Fruit fly (Drosophila melanogaster) whole organism, embryonic: Measurements from ENCODE around the gene Ugt36F1.

Experiments
- Abd-B ChIP-seq: fragments of 200-800 bp; sonication (Bioruptor generic); optimal IDR thresholded peaks from 2 replicates; lab custom pipeline; 2018; ENCODE audit warnings: missing biosample characterization, mild to moderate bottlenecking, missing genetic modification characterization, moderate library complexity
- Aef1 ChIP-seq: fragments of 200-800 bp; sonication (Bioruptor generic); IDR thresholded peaks from 3 replicates; pipeline ENCODE4 v1.3.6; 2022; ENCODE audit warnings: missing biosample characterization, missing genetic modification characterization
- CG10565 ChIP-seq: fragments of 200-800 bp; sonication (Bioruptor generic); optimal IDR thresholded peaks from 3 replicates; lab custom pipeline; 2016; ENCODE audit warnings: missing biosample characterization, mild to moderate bottlenecking, missing genetic modification characterization
- CG12155 ChIP-seq: fragments of 200-800 bp; sonication (Bioruptor generic); optimal IDR thresholded peaks from 3 replicates; lab custom pipeline; 2016; ENCODE audit warnings: missing biosample characterization, missing genetic modification characterization
- CG13624 ChIP-seq: fragments of 200-800 bp; sonication (Bioruptor generic); optimal IDR thresholded peaks from 2 replicates; lab custom pipeline; 2016; ENCODE audit warnings: missing biosample characterization, missing genetic modification characterization
- CG13775 ChIP-seq: fragments of 200-800 bp; sonication (Bioruptor generic); optimal IDR thresholded peaks from 3 replicates; lab custom pipeline; 2017; ENCODE audit warnings: missing biosample characterization, mild to moderate bottlenecking, missing genetic modification characterization
- CG15601 ChIP-seq: fragments of 200-800 bp; sonication (Bioruptor generic); optimal IDR thresholded peaks from 3 replicates; lab custom pipeline; 2019; ENCODE audit warnings: missing biosample characterization, mild to moderate bottlenecking, missing genetic modification characterization, moderate library complexity
- CG16815 ChIP-seq: fragments of 200-800 bp; sonication (Bioruptor generic); optimal IDR thresholded peaks from 3 replicates; lab custom pipeline; 2017; ENCODE audit warnings: missing biosample characterization, mild to moderate bottlenecking, missing genetic modification characterization
- CG18619 ChIP-seq: fragments of 200-800 bp; sonication (Bioruptor generic); optimal IDR thresholded peaks from 3 replicates; lab custom pipeline; 2017; ENCODE audit warnings: missing biosample characterization, mild to moderate bottlenecking, missing genetic modification characterization
- CG3281 ChIP-seq: fragments of 200-800 bp; sonication (Bioruptor generic); optimal IDR thresholded peaks from 3 replicates; lab custom pipeline; 2017; ENCODE audit warnings: missing biosample characterization, mild to moderate bottlenecking, missing genetic modification characterization
- CG34224 ChIP-seq: fragments of 200-800 bp; sonication (Bioruptor generic); IDR thresholded peaks from 3 replicates; pipeline ENCODE4 v1.3.6; 2022; ENCODE audit warnings: missing biosample characterization, missing genetic modification characterization; ENCODE audit not compliant: partially characterized antibody
- CG34376 ChIP-seq: fragments of 200-800 bp; sonication (Bioruptor generic); optimal IDR thresholded peaks from 2 replicates; lab custom pipeline; 2018; ENCODE audit warnings: missing biosample characterization, mild to moderate bottlenecking, missing genetic modification characterization
- CG4424 ChIP-seq: fragments of 200-800 bp; sonication (Bioruptor generic); optimal IDR thresholded peaks from 3 replicates; lab custom pipeline; 2016; ENCODE audit warnings: missing biosample characterization, missing genetic modification characterization
- CG4617 ChIP-seq: fragments of 200-800 bp; sonication (Bioruptor generic); optimal IDR thresholded peaks from 3 replicates; lab custom pipeline; 2016; ENCODE audit warnings: missing biosample characterization, missing genetic modification characterization, borderline replicate concordance
- CG5180 ChIP-seq: fragments of 200-800 bp; sonication (Bioruptor generic); optimal IDR thresholded peaks from 3 replicates; lab custom pipeline; 2017; ENCODE audit warnings: missing biosample characterization, missing genetic modification characterization, mild to moderate bottlenecking, moderate library complexity, missing genetic modification reagents
- CG6791 ChIP-seq: fragments of 200-800 bp; sonication (Bioruptor generic); IDR thresholded peaks from 3 replicates; pipeline ENCODE4 v1.3.6; 2022; ENCODE audit warnings: missing biosample characterization, missing genetic modification characterization; ENCODE audit not compliant: partially characterized antibody
- CG7963 ChIP-seq: fragments of 200-800 bp; sonication (Bioruptor generic); IDR thresholded peaks from 3 replicates; pipeline ENCODE4 v1.3.6; 2022; ENCODE audit warnings: missing biosample characterization, missing genetic modification characterization; ENCODE audit not compliant: partially characterized antibody
- CG7987 ChIP-seq: fragments of 200-800 bp; sonication (Bioruptor generic); optimal IDR thresholded peaks from 2 replicates; lab custom pipeline; 2018; ENCODE audit warnings: missing biosample characterization, mild to moderate bottlenecking, missing genetic modification characterization, moderate library complexity
- CHES-1-like ChIP-seq: fragments of 200-800 bp; sonication (Bioruptor generic); optimal IDR thresholded peaks from 2 replicates; lab custom pipeline; 2016; ENCODE audit warnings: missing biosample characterization, missing genetic modification characterization
- CTCF ChIP-seq: fragments of 200-800 bp; sonication (Bioruptor generic); optimal IDR thresholded peaks from 2 replicates; lab custom pipeline; 2017; ENCODE audit warnings: missing biosample characterization, mild to moderate bottlenecking, missing genetic modification characterization, moderate library complexity
- Dbx ChIP-seq: fragments of 200-800 bp; sonication (Bioruptor generic); IDR thresholded peaks from 3 replicates; pipeline ENCODE4 v1.3.6; 2022; ENCODE audit warnings: missing biosample characterization, missing genetic modification characterization
- Dip2 ChIP-seq: fragments of 200-800 bp; sonication (Bioruptor generic); IDR thresholded peaks from 2 replicates; pipeline ENCODE4 v1.3.6; 2022; ENCODE audit warnings: missing biosample characterization, missing genetic modification characterization
- Dref ChIP-seq: fragments of 200-800 bp; sonication (Bioruptor generic); IDR thresholded peaks from 2 replicates; pipeline ENCODE4 v1.3.6; 2022; ENCODE audit warnings: missing biosample characterization, missing genetic modification characterization
- Drgx ChIP-seq: fragments of 200-800 bp; sonication (Bioruptor generic); IDR thresholded peaks from 2 replicates; pipeline ENCODE4 v1.3.6; 2022; ENCODE audit warnings: missing biosample characterization, missing genetic modification characterization
- Ets65A ChIP-seq: fragments of 200-800 bp; sonication (Bioruptor generic); peaks from one replicate; lab custom pipeline; 2016; ENCODE audit warnings: missing biosample characterization, missing genetic modification characterization
- H2.0 ChIP-seq: fragments of 200-800 bp; sonication (Bioruptor generic); IDR thresholded peaks from 2 replicates; pipeline ENCODE4 v1.3.6; 2022; ENCODE audit warnings: missing biosample characterization, missing genetic modification characterization
- Hand ChIP-seq: fragments of 200-800 bp; sonication (Bioruptor generic); optimal IDR thresholded peaks from 2 replicates; lab custom pipeline; 2017; ENCODE audit warnings: mild to moderate bottlenecking, missing biosample characterization, missing genetic modification reagents, missing genetic modification characterization
- MBD-R2 ChIP-seq: fragments of 200-800 bp; sonication (Bioruptor generic); IDR thresholded peaks from 2 replicates; pipeline ENCODE4 v1.3.6; 2022; ENCODE audit warnings: missing biosample characterization, missing genetic modification characterization
- Mad ChIP-seq: fragments of 200-800 bp; sonication (Bioruptor generic); optimal IDR thresholded peaks from 2 replicates; lab custom pipeline; 2016; ENCODE audit warnings: missing biosample characterization, missing genetic modification characterization
- PHDP ChIP-seq: fragments of 200-800 bp; sonication (Bioruptor generic); optimal IDR thresholded peaks from 3 replicates; lab custom pipeline; 2018; ENCODE audit warnings: missing biosample characterization, mild to moderate bottlenecking, missing genetic modification characterization, moderate library complexity
- Sox102F ChIP-seq: fragments of 200-800 bp; sonication (Bioruptor generic); optimal IDR thresholded peaks from 2 replicates; lab custom pipeline; 2018; ENCODE audit warnings: missing biosample characterization, mild to moderate bottlenecking, missing genetic modification characterization, moderate library complexity
- Xbp1 ChIP-seq: fragments of 200-800 bp; sonication (Bioruptor generic); optimal IDR thresholded peaks from 3 replicates; lab custom pipeline; 2016; ENCODE audit warnings: missing biosample characterization, mild to moderate bottlenecking, missing genetic modification characterization
- amos ChIP-seq: fragments of 200-800 bp; sonication (Bioruptor generic); IDR thresholded peaks from 2 replicates; pipeline ENCODE4 v1.3.6; 2022; ENCODE audit warnings: missing biosample characterization, missing genetic modification characterization; ENCODE audit not compliant: partially characterized antibody
- btn ChIP-seq: fragments of 200-800 bp; sonication (Bioruptor generic); optimal IDR thresholded peaks from 2 replicates; lab custom pipeline; 2016; ENCODE audit warnings: missing biosample characterization, missing genetic modification characterization
- cas ChIP-seq: fragments of 200-800 bp; sonication (Bioruptor generic); IDR thresholded peaks from 2 replicates; pipeline ENCODE4 v1.3.6; 2022; ENCODE audit warnings: missing biosample characterization, missing genetic modification characterization
- en ChIP-seq: fragments of 200-800 bp; sonication (Bioruptor generic); optimal IDR thresholded peaks from 2 replicates; lab custom pipeline; 2016; ENCODE audit warnings: missing biosample characterization, missing genetic modification characterization
- fd96Cb ChIP-seq: fragments of 200-800 bp; sonication (Bioruptor generic); optimal IDR thresholded peaks from 2 replicates; lab custom pipeline; 2018; ENCODE audit warnings: missing biosample characterization, mild to moderate bottlenecking, missing genetic modification characterization, moderate library complexity
- fru ChIP-seq: fragments of >200 bp; optimal IDR thresholded peaks from 2 replicates; lab custom pipeline; 2017
- ind ChIP-seq: fragments of 200-800 bp; sonication (Bioruptor generic); optimal IDR thresholded peaks from 3 replicates; lab custom pipeline; 2016; ENCODE audit warnings: missing biosample characterization, missing genetic modification characterization
- kah ChIP-seq: fragments of 200-800 bp; sonication (Bioruptor generic); optimal IDR thresholded peaks from 2 replicates; lab custom pipeline; 2018; ENCODE audit warnings: missing biosample characterization, mild to moderate bottlenecking, missing genetic modification characterization
- luna ChIP-seq: fragments of 200-800 bp; sonication (Bioruptor generic); optimal IDR thresholded peaks from 2 replicates; lab custom pipeline; 2016; ENCODE audit warnings: missing biosample characterization, missing genetic modification characterization
- mirr ChIP-seq: fragments of 200-800 bp; sonication (Bioruptor generic); optimal IDR thresholded peaks from 3 replicates; lab custom pipeline; 2018; ENCODE audit warnings: missing biosample characterization, mild to moderate bottlenecking, missing genetic modification characterization
- nerfin-2 ChIP-seq: fragments of 200-800 bp; sonication (Bioruptor generic); IDR thresholded peaks from 2 replicates; pipeline ENCODE4 v1.3.6; 2022; ENCODE audit warnings: missing biosample characterization, missing genetic modification characterization; ENCODE audit not compliant: partially characterized antibody
- nom ChIP-seq: fragments of 200-800 bp; sonication (Bioruptor generic); optimal IDR thresholded peaks from 2 replicates; lab custom pipeline; 2017; ENCODE audit warnings: missing biosample characterization, missing genetic modification characterization, mild to moderate bottlenecking, moderate library complexity, missing genetic modification reagents
- otp ChIP-seq: fragments of 200-800 bp; sonication (Bioruptor generic); IDR thresholded peaks from 3 replicates; pipeline ENCODE4, ENCODE4 v1.3.6; 2022; ENCODE audit warnings: missing biosample characterization, missing genetic modification characterization
- rib ChIP-seq: fragments of 200-800 bp; sonication (Bioruptor generic); IDR thresholded peaks from 2 replicates; pipeline ENCODE4 v1.3.6; 2022; ENCODE audit warnings: missing biosample characterization, missing genetic modification characterization
- ro ChIP-seq: fragments of 200-800 bp; sonication (Bioruptor generic); IDR thresholded peaks from 2 replicates; pipeline ENCODE4 v1.3.6; 2022; ENCODE audit warnings: missing biosample characterization, missing genetic modification characterization
- sisA ChIP-seq: fragments of 200-800 bp; sonication (Bioruptor generic); IDR thresholded peaks from 2 replicates; pipeline ENCODE4 v1.3.6; 2022; ENCODE audit warnings: missing biosample characterization, missing genetic modification characterization
- tna ChIP-seq: fragments of 200-800 bp; sonication (Bioruptor generic); IDR thresholded peaks from 2 replicates; pipeline ENCODE4 v1.3.6; 2022; ENCODE audit warnings: missing biosample characterization, missing genetic modification characterization; ENCODE audit not compliant: partially characterized antibody
- toy ChIP-seq: fragments of 200-800 bp; sonication (Bioruptor generic); IDR thresholded peaks from 2 replicates; pipeline ENCODE4 v1.3.6; 2022; ENCODE audit warnings: missing biosample characterization, missing genetic modification characterization
- twi ChIP-seq: fragments of 200-800 bp; optimal IDR thresholded peaks from 2 replicates; lab custom pipeline; 2019; ENCODE audit warnings: missing biosample characterization, mild to moderate bottlenecking, missing genetic modification characterization, moderate library complexity
- wor ChIP-seq: fragments of 200-800 bp; sonication (Bioruptor generic); IDR thresholded peaks from 2 replicates; pipeline ENCODE4 v1.3.6; 2022; ENCODE audit warnings: missing biosample characterization, missing genetic modification characterization

Gene Ugt36F1

DNA sequence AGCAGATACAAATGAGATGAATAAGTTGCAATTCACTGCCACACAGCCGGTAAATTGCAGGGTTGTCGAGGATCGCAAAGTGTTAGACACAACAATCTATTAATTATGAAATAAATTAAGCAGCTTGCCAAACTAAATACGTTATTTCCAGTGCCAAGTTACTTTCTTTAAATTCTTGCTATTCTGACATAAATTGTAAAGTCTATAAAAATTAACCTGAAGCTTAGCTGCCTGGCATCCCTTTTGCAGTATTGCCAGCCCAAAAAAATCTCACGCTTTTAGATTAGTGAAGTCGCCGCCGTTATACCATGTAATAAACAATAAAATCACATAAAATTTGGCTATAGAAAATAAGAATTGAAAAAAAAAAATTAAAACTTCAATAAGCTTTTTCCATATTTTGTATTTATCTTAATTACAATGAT, 38.5 kb downstream of the Ugt36F1 start (continued):
- peak; percentile 72 for TF ChIP-seq CG4617 (GFP tag; lab: Kevin White, UChicago)
- no peak for TF ChIP-seq CG34224 (GFP tag; lab: Robert Waterston, UW)
- peak; percentile 93 for TF ChIP-seq MBD-R2 (GFP tag; lab: Robert Waterston, UW)
- TF ChIP-seq luna, result peak; percentile 57
- TF ChIP-seq amos (GFP tag; lab: Robert Waterston, UW), result no peak
- TF ChIP-seq CG18619 (GFP tag; lab: Kevin White, UChicago), result peak; percentile 87
- TF ChIP-seq fd96Cb (tag; lab: Kevin White, UChicago), result peak; percentile 89
- TF ChIP-seq Drgx (GFP tag; lab: Robert Waterston, UW), result peak; percentile 96
- TF ChIP-seq Mad (GFP tag; lab: Kevin White, UChicago), result peak; percentile 84
- TF ChIP-seq CHES-1-like (GFP tag; lab: Kevin White, UChicago), result peak; percentile 85
- TF ChIP-seq mirr (GFP tag; lab: Kevin White, UChicago), result peak; percentile 81
- TF ChIP-seq CG16815 (GFP tag; lab: Kevin White, UChicago), result peak; percentile 80
- TF ChIP-seq CG7963 (GFP tag; lab: Robert Waterston, UW), result no peak
- peak; percentile 59 for TF ChIP-seq CG7987 (GFP tag; lab: Kevin White, UChicago)
- TF ChIP-seq rib (GFP tag; lab: Robert Waterston, UW), result peak; percentile 59; the same call in 1 of the 2 replicates
- peak; percentile 90 for TF ChIP-seq nom (GFP tag; lab: Kevin White, UChicago)
- TF ChIP-seq btn (GFP tag; lab: Kevin White, UChicago), result peak; percentile 30
- TF ChIP-seq Ets65A (GFP tag; lab: Kevin White, UChicago), result peak; percentile 93
- TF ChIP-seq CG3281 (GFP tag; lab: Kevin White, UChicago), result peak; percentile 92
- TF ChIP-seq Dip2 (GFP tag; lab: Robert Waterston, UW), result no peak
- peak; percentile 89 for TF ChIP-seq CG12155 (GFP tag; lab: Kevin White, UChicago)
- TF ChIP-seq PHDP (tag; lab: Kevin White, UChicago), result peak; percentile 95
- TF ChIP-seq nerfin-2, result no peak
- peak; percentile 82 for TF ChIP-seq kah
- TF ChIP-seq CG6791, result no peak
- peak; percentile 94 for TF ChIP-seq Sox102F (GFP tag; lab: Kevin White, UChicago)
- no peak for TF ChIP-seq fru
- peak; percentile 48; the same call in 1 of the 2 replicates for TF ChIP-seq ro (GFP tag; lab: Robert Waterston, UW)
- peak; percentile 88 for TF ChIP-seq Aef1 (GFP tag; lab: Robert Waterston, UW)
- TF ChIP-seq CG13775 (GFP tag; lab: Kevin White, UChicago), result peak; percentile 87
- TF ChIP-seq CG34376, result peak; percentile 82
- peak; percentile 72 for TF ChIP-seq CG13624 (GFP tag; lab: Kevin White, UChicago)
- peak; percentile 92 for TF ChIP-seq otp (GFP tag; lab: Robert Waterston, UW)
- peak; percentile 87 for TF ChIP-seq Abd-B (GFP tag; lab: Kevin White, UChicago)
- peak; percentile 89 for TF ChIP-seq CG4424 (GFP tag; lab: Kevin White, UChicago)
- no peak for TF ChIP-seq Dref (GFP tag; lab: Robert Waterston, UW)
- TF ChIP-seq Dbx (GFP tag; lab: Robert Waterston, UW), result peak; percentile 88
- peak; percentile 78 for TF ChIP-seq cas (GFP tag; lab: Robert Waterston, UW)
- TF ChIP-seq twi (tag; lab: Kevin White, UChicago), result peak; percentile 87
- TF ChIP-seq H2.0 (GFP tag; lab: Robert Waterston, UW), result peak; percentile 92
- TF ChIP-seq ind (GFP tag; lab: Kevin White, UChicago), result peak; percentile 91
- TF ChIP-seq tna (GFP tag; lab: Robert Waterston, UW), result no peak
- peak; percentile 40 for TF ChIP-seq CTCF (GFP tag; lab: Kevin White, UChicago)
- TF ChIP-seq en (GFP tag; lab: Kevin White, UChicago), result peak; percentile 75
- peak; percentile 73 for TF ChIP-seq Hand (GFP tag; lab: Kevin White, UChicago)
- TF ChIP-seq CG10565 (GFP tag; lab: Kevin White, UChicago), result no peak
- peak; percentile 71 for TF ChIP-seq CG5180 (GFP tag; lab: Kevin White, UChicago)
- peak; percentile 94 for TF ChIP-seq Xbp1 (GFP tag; lab: Kevin White, UChicago)
- TF ChIP-seq sisA (GFP tag; lab: Robert Waterston, UW), result peak; percentile 84
- TF ChIP-seq toy (GFP tag; lab: Robert Waterston, UW), result peak; percentile 79
- TF ChIP-seq wor (GFP tag; lab: Robert Waterston, UW), result peak; percentile 83
- peak; percentile 87 for TF ChIP-seq CG15601 (tag; lab: Kevin White, UChicago)
